Fruit fly (Drosophila melanogaster) whole organism, prepupa: ENCODE results near the gene CG11069.

Source experiments
- CG6808 ChIP-seq: fragments of 200-800 bp; sonication (Bioruptor generic); optimal IDR thresholded peaks from 3 replicates; lab custom pipeline; 2017; ENCODE audit warnings: missing biosample characterization, missing genetic modification characterization, mild to moderate bottlenecking, moderate library complexity, missing genetic modification reagents
- CG7368 ChIP-seq: fragments of 200-800 bp; sonication (Bioruptor generic); optimal IDR thresholded peaks from 3 replicates; lab custom pipeline; 2016; ENCODE audit warnings: missing biosample characterization, missing genetic modification characterization
- CG8119 ChIP-seq: fragments of 200-800 bp; sonication (Bioruptor generic); IDR thresholded peaks from 3 replicates; pipeline ENCODE4 v1.3.6; 2022; ENCODE audit warnings: missing biosample characterization, missing genetic modification characterization
- Eip93F ChIP-seq: fragments of 200-800 bp; sonication (Bioruptor generic); optimal IDR thresholded peaks from 2 replicates; lab custom pipeline; 2016; ENCODE audit warnings: missing biosample characterization, mild to moderate bottlenecking, missing genetic modification characterization
- Sox102F ChIP-seq: fragments of 200-800 bp; sonication (Bioruptor generic); optimal IDR thresholded peaks from 2 replicates; lab custom pipeline; 2016; ENCODE audit warnings: missing biosample characterization, mild to moderate bottlenecking, missing genetic modification characterization
- acj6 ChIP-seq: fragments of 200-800 bp; sonication (Bioruptor generic); optimal IDR thresholded peaks from 3 replicates; lab custom pipeline; 2016; ENCODE audit warnings: missing biosample characterization, missing genetic modification characterization
- fd85E ChIP-seq: fragments of 200-800 bp; sonication (Bioruptor generic); optimal IDR thresholded peaks from 3 replicates; lab custom pipeline; 2016; ENCODE audit warnings: missing biosample characterization, missing genetic modification characterization
- vri ChIP-seq: fragments of 200-800 bp; sonication (Bioruptor generic); optimal IDR thresholded peaks from 3 replicates; lab custom pipeline; 2016; ENCODE audit warnings: missing biosample characterization, mild to moderate bottlenecking, missing genetic modification characterization

dm6 chr3R:24862574-24863089 lies 31.9 kb upstream of the CG11069 start, which contains the start of gene CG7016:
- TF ChIP-seq CG6808 (GFP tag; lab: Kevin White, UChicago) (no peak), Sox102F (GFP tag; lab: Kevin White, UChicago) (no peak), CG8119 (GFP tag; lab: Robert Waterston, UW) (no peak), fd85E (no peak), CG7368 (GFP tag; lab: Kevin White, UChicago) (no peak), vri (GFP tag; lab: Kevin White, UChicago) (peak; percentile 48), Eip93F (GFP tag; lab: Kevin White, UChicago) (no peak), acj6 (GFP tag; lab: Kevin White, UChicago) (no peak)
